Worm (Caenorhabditis elegans): ENCODE measurements around the gene F22E12.3.

- TF ChIP-seq ref-1 (GFP tag; conservative IDR thresholded peaks at IDR 0.05) (no peak), med-1 (GFP tag; optimal IDR thresholded peaks at IDR 0.05; ENCODE audit: insufficient read depth) (no peak), T22C8.4 (GFP tag; IDR thresholded peaks at IDR 0.05) (no peak), klf-2 (GFP tag; conservative IDR thresholded peaks at IDR 0.05) (no peak), flt-1 (GFP tag; IDR thresholded peaks at IDR 0.05) (no peak), ztf-23 (GFP tag; IDR thresholded peaks at IDR 0.05) (no peak), ztf-29 (GFP tag; IDR thresholded peaks at IDR 0.05) (no peak), tab-1 (GFP tag; IDR thresholded peaks at IDR 0.05) (no peak), cog-1 (tag; optimal IDR thresholded peaks at IDR 0.05) (no peak)
Observed at ce11 chrV:10453466-10453865, 9.7 kb downstream of the F22E12.3 start, which contains the start of gene Y32F6A.5.

Data from whole organism, midembryonic.